Fruit fly (Drosophila melanogaster) whole organism: ENCODE data around the gene SLIRP2.
A peak's percentile ranks its signal among the peaks of the same experiment; 100 is the strongest.

ENCODE experiments used
- CG8478 ChIP-seq: fragments of >200 bp; optimal IDR thresholded peaks from 2 replicates; lab custom pipeline; 2018; ENCODE audit warnings: inconsistent platforms
- Dll ChIP-seq: fragments of >200 bp; optimal IDR thresholded peaks from 2 replicates; lab custom pipeline; 2017
- EcR ChIP-seq, 2 experiments: fragments of >200 bp; optimal IDR thresholded peaks; 2 replicates each; lab custom pipeline; 2017; ENCODE audit warnings: missing biosample characterization in 2 of 2, missing genetic modification characterization in 2 of 2, missing genetic modification reagents in 2 of 2
- pan ChIP-seq: fragments of >200 bp; optimal IDR thresholded peaks from 2 replicates; lab custom pipeline; 2017
- psq ChIP-seq: fragments of >200 bp; optimal IDR thresholded peaks from 2 replicates; lab custom pipeline; 2017
- usp ChIP-seq: fragments of >200 bp; optimal IDR thresholded peaks from 2 replicates; lab custom pipeline; 2017; ENCODE audit warnings: missing biosample characterization, missing genetic modification characterization, mixed read lengths

The SLIRP2 gene

dm6 chr3R:8659200-8659897 is 8.5 kb downstream of the SLIRP2 start:
- peak; percentile 45 for TF ChIP-seq CG8478
- no peak for TF ChIP-seq EcR (GFP tag; optimal IDR thresholded peaks at IDR 0.05; lab: Kevin White, UChicago)

dm6 chr3R:8659907-8660660 is 9.2 kb downstream of the SLIRP2 start:
- TF ChIP-seq Dll (no peak), psq (lab: Kevin White, UChicago) (no peak), pan (lab: Kevin White, UChicago) (peak; percentile 51), CG8478 (no peak), usp (GFP tag; lab: Kevin White, UChicago) (no peak), EcR (GFP tag; optimal IDR thresholded peaks at IDR 0.05; lab: Kevin White, UChicago) (no peak)

dm6 chr3R:8660661-8661060 is 9.8 kb downstream of the SLIRP2 start, which contains the start of gene bel:
Gene bel (minus strand): TSS chr3R:8660761.
- TF ChIP-seq pan (lab: Kevin White, UChicago) (no peak), Dll (no peak), usp (GFP tag; lab: Kevin White, UChicago) (no peak), psq (lab: Kevin White, UChicago) (no peak), CG8478 (no peak), EcR (GFP tag; optimal IDR thresholded peaks at IDR 0.05; lab: Kevin White, UChicago) (no peak)

- TF ChIP-seq usp (GFP tag; lab: Kevin White, UChicago), result no peak
- no peak for TF ChIP-seq EcR (GFP tag; optimal IDR thresholded peaks at IDR 0.05; lab: Kevin White, UChicago)
- no peak for TF ChIP-seq pan (lab: Kevin White, UChicago)
- no peak for TF ChIP-seq psq (lab: Kevin White, UChicago)
- TF ChIP-seq Dll, result no peak
- no peak for TF ChIP-seq CG8478
Measured at dm6 chr3R:8663668-8664283, 12.9 kb downstream of the SLIRP2 start, which contains the start of gene CG8032. Gene CG8032 (plus strand): TSS chr3R:8664115.

dm6 chr3R:8664699-8665340 is 13.9 kb downstream of the SLIRP2 start:
- no peak for TF ChIP-seq CG8478
- no peak for TF ChIP-seq psq (lab: Kevin White, UChicago)
- peak; percentile 26 for TF ChIP-seq pan (lab: Kevin White, UChicago)

- TF ChIP-seq usp (GFP tag; lab: Kevin White, UChicago), result no peak
- no peak for TF ChIP-seq CG8478
- no peak for TF ChIP-seq pan (lab: Kevin White, UChicago)
- no peak for TF ChIP-seq Dll
- TF ChIP-seq psq (lab: Kevin White, UChicago), result no peak
- TF ChIP-seq EcR (GFP tag; optimal IDR thresholded peaks at IDR 0.05; lab: Kevin White, UChicago), result no peak
Measured at dm6 chr3R:8667568-8667967, 16.7 kb downstream of the SLIRP2 start, which contains the start of gene CG8036. Gene CG8036 (plus strand): TSS chr3R:8667868.

- TF ChIP-seq EcR (GFP tag; optimal IDR thresholded peaks at IDR 0.05; lab: Kevin White, UChicago), result no peak
- no peak for TF ChIP-seq psq (lab: Kevin White, UChicago)
- no peak for TF ChIP-seq pan (lab: Kevin White, UChicago)
- TF ChIP-seq usp (GFP tag; lab: Kevin White, UChicago), result no peak
Measured at dm6 chr3R:8668024-8668856, 17.4 kb downstream of the SLIRP2 start.

- TF ChIP-seq Dll (no peak), CG8478 (peak; percentile 38)
Measured at dm6 chr3R:8669029-8669707, 18.3 kb downstream of the SLIRP2 start.

- peak; percentile 58 for TF ChIP-seq pan (lab: Kevin White, UChicago)
- no peak for TF ChIP-seq Dll
- no peak for TF ChIP-seq CG8478
Measured at dm6 chr3R:8669900-8670528, 19.1 kb downstream of the SLIRP2 start.

- TF ChIP-seq pan (lab: Kevin White, UChicago) (no peak), CG8478 (no peak), psq (lab: Kevin White, UChicago) (no peak), Dll (no peak), usp (GFP tag; lab: Kevin White, UChicago) (no peak), EcR (GFP tag; optimal IDR thresholded peaks at IDR 0.05; lab: Kevin White, UChicago) (no peak)
Measured at dm6 chr3R:8670529-8671491, 19.9 kb downstream of the SLIRP2 start, which contains the start of gene p. Gene p (minus strand): TSS chr3R:8670684.
